ENCODE assay signal across 4 worm cellular contexts in the genomic region with DNA sequence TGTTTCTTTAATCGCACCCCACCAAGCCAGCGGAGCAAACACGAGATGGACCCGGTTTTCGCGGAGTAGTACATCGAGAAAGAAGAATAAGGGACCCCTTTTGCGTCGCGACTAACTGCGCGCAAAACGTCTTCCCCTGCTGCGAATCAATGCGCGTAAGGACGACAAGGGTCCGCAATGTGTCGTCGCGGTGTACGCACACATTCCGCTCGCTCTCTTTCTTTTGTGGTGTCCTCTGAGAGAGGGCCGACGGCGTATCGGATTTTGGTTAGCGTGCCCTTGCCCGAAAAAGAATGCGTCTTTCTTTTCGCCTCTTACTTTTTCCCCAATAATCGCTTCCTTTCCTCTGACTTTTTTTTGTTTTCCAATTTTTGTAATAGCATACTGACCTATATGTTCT.
TF ChIP-seq lines count a peak whose summit lies in the region.

No protein-coding gene starts in this region.

TF ChIP-seq in whole organism, L2 larva, 48 proteins besides CTCF, POLR2A, EP300 and RAD21 (continued from another document):
- TF ChIP-seq mbf-1 (tag; optimal IDR thresholded peaks at IDR 0.05; lab: Kevin White, UChicago) (no peak), ceh-82 (tag; optimal IDR thresholded peaks at IDR 0.05; lab: Kevin White, UChicago) (peak; percentile 44), nhr-23 (tag; optimal IDR thresholded peaks at IDR 0.05; lab: Kevin White, UChicago) (no peak), mdl-1 (tag; optimal IDR thresholded peaks at IDR 0.05; lab: Kevin White, UChicago) (peak in 1 of 2 experiments; percentile 65), fos-1 (tag; optimal IDR thresholded peaks at IDR 0.05; lab: Kevin White, UChicago) (peak; percentile 41), aly-2 (tag; optimal IDR thresholded peaks at IDR 0.05; lab: Kevin White, UChicago) (no peak), F13H6.1 (tag; optimal IDR thresholded peaks at IDR 0.05; lab: Kevin White, UChicago) (peak; percentile 55), egl-27 (tag; optimal IDR thresholded peaks at IDR 0.05; lab: Kevin White, UChicago) (peak; percentile 55), zag-1 (tag; optimal IDR thresholded peaks at IDR 0.05; lab: Kevin White, UChicago) (peak; percentile 74), ztf-11 (tag; optimal IDR thresholded peaks at IDR 0.05; lab: Kevin White, UChicago) (no peak), ama-1 (optimal IDR thresholded peaks at IDR 0.05; lab: Kevin White, UChicago) (no peak), unc-39 (tag; optimal IDR thresholded peaks at IDR 0.05; lab: Kevin White, UChicago) (peak; percentile 14), lsy-2 (tag; optimal IDR thresholded peaks at IDR 0.05; lab: Kevin White, UChicago) (peak; percentile 54 to 63), Y55F3AM.14 (GFP tag; optimal IDR thresholded peaks at IDR 0.05; lab: Kevin White, UChicago) (peak; percentile 69), ztf-1 (GFP tag; conservative IDR thresholded peaks at IDR 0.05; lab: Robert Waterston, UW) (no peak), nhr-25 (tag; optimal IDR thresholded peaks at IDR 0.05; lab: Kevin White, UChicago) (no peak), sma-9 (GFP tag; optimal IDR thresholded peaks at IDR 0.05; lab: Kevin White, UChicago) (peak; percentile 17), sma-9 (tag; optimal IDR thresholded peaks at IDR 0.05; lab: Kevin White, UChicago) (no peak), nhr-21 (tag; optimal IDR thresholded peaks at IDR 0.05; lab: Kevin White, UChicago) (peak; percentile 5), dmd-4 (tag; optimal IDR thresholded peaks at IDR 0.05; lab: Kevin White, UChicago) (no peak), blmp-1 (tag; optimal IDR thresholded peaks at IDR 0.05; lab: Kevin White, UChicago; ENCODE audit: insufficient read depth) (no peak), sem-4 (tag; optimal IDR thresholded peaks at IDR 0.05; lab: Kevin White, UChicago) (peak; percentile 5), skn-1 (tag; optimal IDR thresholded peaks at IDR 0.05; lab: Kevin White, UChicago) (no peak), R02D3.7 (tag; optimal IDR thresholded peaks at IDR 0.05; lab: Kevin White, UChicago) (no peak), snpc-4 (tag; optimal IDR thresholded peaks at IDR 0.05; lab: Kevin White, UChicago) (peak; percentile 8), unc-62 (GFP tag; optimal IDR thresholded peaks at IDR 0.05; lab: Kevin White, UChicago) (no peak)
TF ChIP-seq in whole organism, L2 larva: peak in this region for 22.

TF ChIP-seq in whole organism, L4 larva, 104 proteins besides CTCF, POLR2A, EP300 and RAD21 (continued from another document):
- peak; percentile 79 for TF ChIP-seq mep-1 (tag; optimal IDR thresholded peaks at IDR 0.05; lab: Kevin White, UChicago)
- peak; percentile 91 for TF ChIP-seq aha-1 (tag; lab: Kevin White, UChicago)
- no peak for TF ChIP-seq daf-8 (GFP tag; IDR thresholded peaks at IDR 0.05; lab: Robert Waterston, UW)
- TF ChIP-seq lim-7 (GFP tag; IDR thresholded peaks at IDR 0.05; lab: Robert Waterston, UW) = 0 out of 2 replicates have a peak, but pooled peaks have one; percentile 23
- TF ChIP-seq lsy-2 (tag; optimal IDR thresholded peaks at IDR 0.05; lab: Kevin White, UChicago) = peak in 1 of 2 experiments; percentile 15
- peak; percentile 88 for TF ChIP-seq hmg-1.1 (GFP tag; IDR thresholded peaks at IDR 0.05; lab: Robert Waterston, UW)
- 0 out of 2 replicates have a peak, but pooled peaks have one; percentile 34 for TF ChIP-seq dmd-6 (GFP tag; IDR thresholded peaks at IDR 0.05; lab: Robert Waterston, UW)

TF ChIP-seq in whole organism, late embryonic, 69 proteins besides CTCF, POLR2A, EP300 and RAD21 (continued from another document):
- TF ChIP-seq unc-3 (GFP tag; conservative IDR thresholded peaks at IDR 0.05; lab: Robert Waterston, UW) (0 out of 2 replicates have a peak, but pooled peaks have one; percentile 32), unc-3 (tag; optimal IDR thresholded peaks at IDR 0.05; lab: Kevin White, UChicago) (peak; percentile 52), ttx-3 (tag; optimal IDR thresholded peaks at IDR 0.05; lab: Kevin White, UChicago) (no peak), pros-1 (tag; optimal IDR thresholded peaks at IDR 0.05; lab: Kevin White, UChicago) (peak; percentile 62), nhr-11 (tag; optimal IDR thresholded peaks at IDR 0.05; lab: Kevin White, UChicago) (no peak), ceh-19 (GFP tag; optimal IDR thresholded peaks at IDR 0.05; lab: Kevin White, UChicago) (peak; percentile 42), pqm-1 (tag; optimal IDR thresholded peaks at IDR 0.05; lab: Kevin White, UChicago) (peak; percentile 3), che-1 (tag; optimal IDR thresholded peaks at IDR 0.05; lab: Kevin White, UChicago) (no peak), fkh-10 (GFP tag; optimal IDR thresholded peaks at IDR 0.05; lab: Kevin White, UChicago) (peak; percentile 55), ceh-9 (tag; optimal IDR thresholded peaks at IDR 0.05; lab: Kevin White, UChicago) (no peak), ztf-16 (tag; optimal IDR thresholded peaks at IDR 0.05; lab: Kevin White, UChicago) (no peak), F13H6.1 (tag; optimal IDR thresholded peaks at IDR 0.05; lab: Kevin White, UChicago) (no peak), ahr-1 (tag; optimal IDR thresholded peaks at IDR 0.05; lab: Kevin White, UChicago) (no peak), hlh-8 (tag; optimal IDR thresholded peaks at IDR 0.05; lab: Kevin White, UChicago) (peak; percentile 13), hlh-15 (tag; optimal IDR thresholded peaks at IDR 0.05; lab: Kevin White, UChicago) (no peak), fax-1 (tag; optimal IDR thresholded peaks at IDR 0.05; lab: Kevin White, UChicago) (peak; percentile 2), madf-2 (tag; optimal IDR thresholded peaks at IDR 0.05; lab: Kevin White, UChicago) (peak; percentile 22), K02D7.2 (tag; optimal IDR thresholded peaks at IDR 0.05; lab: Kevin White, UChicago) (no peak), hlh-13 (GFP tag; optimal IDR thresholded peaks at IDR 0.05; lab: Kevin White, UChicago) (no peak), elt-2 (tag; optimal IDR thresholded peaks at IDR 0.05; lab: Kevin White, UChicago) (peak; percentile 20), nfya-1 (tag; optimal IDR thresholded peaks at IDR 0.05; lab: Kevin White, UChicago) (peak; percentile 75), ceh-48 (tag; optimal IDR thresholded peaks at IDR 0.05; lab: Kevin White, UChicago) (peak; percentile 81), ceh-24 (tag; optimal IDR thresholded peaks at IDR 0.05; lab: Kevin White, UChicago) (no peak), pha-4 (tag; optimal IDR thresholded peaks at IDR 0.05; lab: Kevin White, UChicago) (no peak), K09A11.1 (tag; optimal IDR thresholded peaks at IDR 0.05; lab: Kevin White, UChicago; ENCODE audit: insufficient read depth) (no peak), tbx-2 (tag; optimal IDR thresholded peaks at IDR 0.05; lab: Kevin White, UChicago) (peak; percentile 86), dve-1 (tag; optimal IDR thresholded peaks at IDR 0.05; lab: Kevin White, UChicago) (no peak), gmeb-2 (tag; optimal IDR thresholded peaks at IDR 0.05; lab: Kevin White, UChicago) (no peak), ceh-30 (tag; optimal IDR thresholded peaks at IDR 0.05; lab: Kevin White, UChicago) (no peak), pha-2 (tag; optimal IDR thresholded peaks at IDR 0.05; lab: Kevin White, UChicago) (no peak), ceh-31 (tag; optimal IDR thresholded peaks at IDR 0.05; lab: Kevin White, UChicago) (peak; percentile 89), C38D4.7 (GFP tag; optimal IDR thresholded peaks at IDR 0.05; lab: Kevin White, UChicago) (no peak), dmd-4 (tag; optimal IDR thresholded peaks at IDR 0.05; lab: Kevin White, UChicago; ENCODE audit: borderline replicate concordance) (no peak), ref-2 (tag; optimal IDR thresholded peaks at IDR 0.05; lab: Kevin White, UChicago) (peak; percentile 84), syd-9 (tag; optimal IDR thresholded peaks at IDR 0.05; lab: Kevin White, UChicago) (peak; percentile 19), lin-11 (tag; optimal IDR thresholded peaks at IDR 0.05; lab: Kevin White, UChicago) (no peak), npax-4 (tag; optimal IDR thresholded peaks at IDR 0.05; lab: Kevin White, UChicago) (no peak), unc-55 (GFP tag; optimal IDR thresholded peaks at IDR 0.05; lab: Kevin White, UChicago) (peak; percentile 75), pag-3 (tag; optimal IDR thresholded peaks at IDR 0.05; lab: Kevin White, UChicago; ENCODE audit: borderline replicate concordance) (no peak), sox-2 (GFP tag; IDR thresholded peaks at IDR 0.05; lab: Robert Waterston, UW) (no peak), eyg-1 (tag; optimal IDR thresholded peaks at IDR 0.05; lab: Kevin White, UChicago) (no peak), mec-3 (tag; optimal IDR thresholded peaks at IDR 0.05; lab: Kevin White, UChicago; ENCODE audit: borderline replicate concordance) (no peak), unc-86 (tag; optimal IDR thresholded peaks at IDR 0.05; lab: Kevin White, UChicago) (peak; percentile 47), rnt-1 (tag; optimal IDR thresholded peaks at IDR 0.05; lab: Kevin White, UChicago) (peak; percentile 55), elt-4 (tag; optimal IDR thresholded peaks at IDR 0.05; lab: Kevin White, UChicago) (no peak)

TF ChIP-seq in whole organism, mixed stage, embryonic, 35 proteins besides CTCF, POLR2A, EP300 and RAD21 (continued from another document):
- TF ChIP-seq lsy-2 (tag; optimal IDR thresholded peaks at IDR 0.05; lab: Kevin White, UChicago) (no peak), mep-1 (tag; optimal IDR thresholded peaks at IDR 0.05; lab: Kevin White, UChicago) (peak; percentile 86), nhr-28 (tag; optimal IDR thresholded peaks at IDR 0.05; lab: Kevin White, UChicago) (no peak), cnd-1 (tag; optimal IDR thresholded peaks at IDR 0.05; lab: Kevin White, UChicago) (peak; percentile 37), snpc-4 (tag; optimal IDR thresholded peaks at IDR 0.05; lab: Kevin White, UChicago) (no peak), elt-1 (tag; optimal IDR thresholded peaks at IDR 0.05; lab: Kevin White, UChicago; ENCODE audit: borderline replicate concordance, insufficient read depth) (no peak), ham-2 (GFP tag; optimal IDR thresholded peaks at IDR 0.05; lab: Kevin White, UChicago) (peak; percentile 21)
